Fruit fly (Drosophila melanogaster): ENCODE measurements around the gene mv.

The mv gene

dm6 chr3L:1909000-1909399 lies 55.0 kb downstream of the mv start:
- no peak for TF ChIP-seq bab1 (GFP tag; optimal IDR thresholded peaks at IDR 0.05)
- no peak for TF ChIP-seq CG14711 (tag; optimal IDR thresholded peaks at IDR 0.05)
- no peak for TF ChIP-seq CG11617 (GFP tag; optimal IDR thresholded peaks at IDR 0.05)
- TF ChIP-seq toe (GFP tag; optimal IDR thresholded peaks at IDR 0.05) = no peak
- no peak for TF ChIP-seq CG33017 (tag; optimal IDR thresholded peaks at IDR 0.05)
- no peak for TF ChIP-seq cic (GFP tag; optimal IDR thresholded peaks at IDR 0.05)
- no peak for TF ChIP-seq CG7101 (tag; optimal IDR thresholded peaks at IDR 0.05)
- TF ChIP-seq cnc (optimal IDR thresholded peaks at IDR 0.05) = no peak
- no peak for TF ChIP-seq Hr96 (GFP tag; optimal IDR thresholded peaks at IDR 0.05)
- TF ChIP-seq ovo (GFP tag; optimal IDR thresholded peaks at IDR 0.05) = no peak
- TF ChIP-seq CG7045 (GFP tag; optimal IDR thresholded peaks at IDR 0.05) = no peak
- no peak for TF ChIP-seq kay (GFP tag; ENCODE audit: borderline replicate concordance)
- no peak for TF ChIP-seq Clk (GFP tag; optimal IDR thresholded peaks at IDR 0.05)
- TF ChIP-seq CG5204 (GFP tag; optimal IDR thresholded peaks at IDR 0.05) = no peak
- no peak for TF ChIP-seq CG12768 (GFP tag; optimal IDR thresholded peaks at IDR 0.05)
- no peak for TF ChIP-seq CG1620 (GFP tag; optimal IDR thresholded peaks at IDR 0.05)
- TF ChIP-seq tj (GFP tag; optimal IDR thresholded peaks at IDR 0.05) = no peak
- no peak for TF ChIP-seq Crg-1 (GFP tag; optimal IDR thresholded peaks at IDR 0.05)
- no peak for TF ChIP-seq Mnt (GFP tag; optimal IDR thresholded peaks at IDR 0.05)

dm6 chr3L:1906208-1906607 lies 57.8 kb downstream of the mv start:
- TF ChIP-seq Crg-1 (GFP tag; optimal IDR thresholded peaks at IDR 0.05) (no peak), Hr96 (GFP tag; optimal IDR thresholded peaks at IDR 0.05) (no peak), CG7101 (tag; optimal IDR thresholded peaks at IDR 0.05) (no peak), CG12768 (GFP tag; optimal IDR thresholded peaks at IDR 0.05) (no peak), kay (GFP tag; ENCODE audit: borderline replicate concordance) (no peak), cic (GFP tag; optimal IDR thresholded peaks at IDR 0.05) (no peak), CG5204 (GFP tag; optimal IDR thresholded peaks at IDR 0.05) (no peak), tj (GFP tag; optimal IDR thresholded peaks at IDR 0.05) (no peak), CG1620 (GFP tag; optimal IDR thresholded peaks at IDR 0.05) (no peak), CG14711 (tag; optimal IDR thresholded peaks at IDR 0.05) (no peak), Mnt (GFP tag; optimal IDR thresholded peaks at IDR 0.05) (no peak), CG7045 (GFP tag; optimal IDR thresholded peaks at IDR 0.05) (no peak), ovo (GFP tag; optimal IDR thresholded peaks at IDR 0.05) (no peak)

dm6 chr3L:1905273-1905672 lies 58.7 kb downstream of the mv start:
- TF ChIP-seq tj (GFP tag; optimal IDR thresholded peaks at IDR 0.05) = no peak
- no peak for TF ChIP-seq CG12768 (GFP tag; optimal IDR thresholded peaks at IDR 0.05)
- TF ChIP-seq CG7101 (tag; optimal IDR thresholded peaks at IDR 0.05) = no peak
- no peak for TF ChIP-seq Clk (GFP tag; optimal IDR thresholded peaks at IDR 0.05)

dm6 chr3L:1904440-1904839 lies 59.5 kb downstream of the mv start:
- TF ChIP-seq CG11617 (GFP tag; optimal IDR thresholded peaks at IDR 0.05) (no peak), kay (GFP tag; ENCODE audit: borderline replicate concordance) (no peak), ovo (GFP tag; optimal IDR thresholded peaks at IDR 0.05) (no peak), bab1 (GFP tag; optimal IDR thresholded peaks at IDR 0.05) (no peak), cnc (optimal IDR thresholded peaks at IDR 0.05) (no peak), CG12768 (GFP tag; optimal IDR thresholded peaks at IDR 0.05) (no peak), CG7045 (GFP tag; optimal IDR thresholded peaks at IDR 0.05) (no peak), cic (GFP tag; optimal IDR thresholded peaks at IDR 0.05) (no peak), CG33017 (tag; optimal IDR thresholded peaks at IDR 0.05) (no peak), Clk (GFP tag; optimal IDR thresholded peaks at IDR 0.05) (no peak), Mnt (GFP tag; optimal IDR thresholded peaks at IDR 0.05) (no peak), CG1620 (GFP tag; optimal IDR thresholded peaks at IDR 0.05) (no peak), CG5204 (GFP tag; optimal IDR thresholded peaks at IDR 0.05) (no peak), CG7101 (tag; optimal IDR thresholded peaks at IDR 0.05) (no peak)

- TF ChIP-seq CG1620 (GFP tag; optimal IDR thresholded peaks at IDR 0.05) (no peak), toe (GFP tag; optimal IDR thresholded peaks at IDR 0.05) (no peak), cic (GFP tag; optimal IDR thresholded peaks at IDR 0.05) (no peak), bab1 (GFP tag; optimal IDR thresholded peaks at IDR 0.05) (no peak), kay (GFP tag; ENCODE audit: borderline replicate concordance) (no peak), cnc (optimal IDR thresholded peaks at IDR 0.05) (no peak), Hr96 (GFP tag; optimal IDR thresholded peaks at IDR 0.05) (no peak), CG5204 (GFP tag; optimal IDR thresholded peaks at IDR 0.05) (no peak), CG33017 (tag; optimal IDR thresholded peaks at IDR 0.05) (no peak), Clk (GFP tag; optimal IDR thresholded peaks at IDR 0.05) (no peak), Mnt (GFP tag; optimal IDR thresholded peaks at IDR 0.05) (no peak), CG11617 (GFP tag; optimal IDR thresholded peaks at IDR 0.05) (no peak), CG7101 (tag; optimal IDR thresholded peaks at IDR 0.05) (no peak), CG7045 (GFP tag; optimal IDR thresholded peaks at IDR 0.05) (no peak), Crg-1 (GFP tag; optimal IDR thresholded peaks at IDR 0.05) (no peak), tj (GFP tag; optimal IDR thresholded peaks at IDR 0.05) (no peak), CG12768 (GFP tag; optimal IDR thresholded peaks at IDR 0.05) (no peak), CG14711 (tag; optimal IDR thresholded peaks at IDR 0.05) (no peak)
Measured at dm6 chr3L:1900633-1901032, 63.3 kb downstream of the mv start.
